Worm (Caenorhabditis elegans): ENCODE results near the gene dlst-1.
A peak's percentile ranks its signal among the peaks of the same experiment; 100 is the strongest.

DNA sequence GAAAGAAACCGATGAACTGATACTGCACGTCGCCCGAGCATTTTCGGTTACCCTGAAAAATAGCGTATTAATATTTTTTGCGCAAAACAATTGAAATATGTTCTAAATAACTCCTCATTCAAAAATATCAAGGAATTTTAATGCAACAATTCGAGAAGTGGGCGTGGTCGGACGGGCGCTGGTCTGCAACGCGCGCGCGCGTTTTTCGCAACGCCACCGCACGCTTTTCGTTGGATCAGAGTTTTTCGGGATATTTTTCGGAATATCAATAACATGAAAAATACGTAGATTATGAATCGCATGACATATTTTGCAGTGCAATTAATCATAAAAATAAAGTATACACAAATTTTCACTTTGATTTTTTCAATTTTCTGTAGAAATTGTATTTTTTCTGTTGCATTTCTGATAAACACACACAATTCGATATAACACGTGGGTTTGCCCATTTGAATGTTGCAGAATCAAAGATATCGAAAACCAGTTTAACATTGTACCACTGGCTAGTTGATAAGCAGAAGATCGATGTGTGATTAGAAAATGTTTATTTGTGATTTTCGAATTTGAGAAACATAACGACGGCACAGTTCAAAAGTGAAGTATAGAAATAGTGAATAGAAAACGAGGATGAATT, at the start of gene dlst-1:
- TF ChIP-seq hlh-1 (tag; optimal IDR thresholded peaks at IDR 0.05) (no peak), ceh-39 (tag; optimal IDR thresholded peaks at IDR 0.05) (no peak), drap-1 (GFP tag; optimal IDR thresholded peaks at IDR 0.05) (peak; percentile 58), mab-5 (tag; optimal IDR thresholded peaks at IDR 0.05) (no peak), nhr-237 (tag; optimal IDR thresholded peaks at IDR 0.05) (no peak), pha-4 (tag; optimal IDR thresholded peaks at IDR 0.05) (no peak), elt-1 (tag; optimal IDR thresholded peaks at IDR 0.05; ENCODE audit: borderline replicate concordance, insufficient read depth) (no peak), mep-1 (tag; optimal IDR thresholded peaks at IDR 0.05) (peak; percentile 44)

Measured in whole organism, mixed stage, embryonic.